Worm (Caenorhabditis elegans): ENCODE results near the gene dhhc-5.
A peak's percentile ranks its signal among the peaks of the same experiment; 100 is the strongest.

Gene dhhc-5

ce11 chrIII:6857390-6857848 is 8.6 kb upstream of the dhhc-5 start (continued):
- TF ChIP-seq fkh-4 (tag; optimal IDR thresholded peaks at IDR 0.05; ENCODE audit: borderline replicate concordance) (no peak), lsy-2 (tag; optimal IDR thresholded peaks at IDR 0.05) (peak; percentile 33 to 72), sup-37 (GFP tag; optimal IDR thresholded peaks at IDR 0.05) (no peak), C04F5.9 (tag; optimal IDR thresholded peaks at IDR 0.05) (no peak), ztf-11 (tag; optimal IDR thresholded peaks at IDR 0.05) (no peak), tlp-1 (tag; optimal IDR thresholded peaks at IDR 0.05) (no peak), pqm-1 (tag; optimal IDR thresholded peaks at IDR 0.05) (no peak), ceh-63 (GFP tag; optimal IDR thresholded peaks at IDR 0.05) (no peak), dpl-1 (GFP tag; optimal IDR thresholded peaks at IDR 0.05) (peak; percentile 36 to 45 (median 40)), lin-14 (GFP tag; optimal IDR thresholded peaks at IDR 0.05) (peak; percentile 83), nhr-90 (tag; optimal IDR thresholded peaks at IDR 0.05; ENCODE audit: poor library complexity) (peak; percentile 34), mdl-1 (tag; optimal IDR thresholded peaks at IDR 0.05) (peak in 1 of 2 experiments; percentile 56), sptf-1 (tag; optimal IDR thresholded peaks at IDR 0.05) (no peak), ces-1 (GFP tag; optimal IDR thresholded peaks at IDR 0.05) (no peak), fkh-10 (GFP tag; optimal IDR thresholded peaks at IDR 0.05) (no peak), nhr-71 (tag; optimal IDR thresholded peaks at IDR 0.05) (peak; percentile 70), hlh-4 (tag; optimal IDR thresholded peaks at IDR 0.05) (no peak), lin-15B (tag; optimal IDR thresholded peaks at IDR 0.05) (no peak), blmp-1 (tag; optimal IDR thresholded peaks at IDR 0.05) (peak; percentile 92), F16B12.6 (tag; optimal IDR thresholded peaks at IDR 0.05) (no peak), ceh-88 (GFP tag; IDR thresholded peaks at IDR 0.05) (no peak), grh-1 (GFP tag; IDR thresholded peaks at IDR 0.05) (no peak), lin-39 (tag; optimal IDR thresholded peaks at IDR 0.05) (no peak), mef-2 (tag; optimal IDR thresholded peaks at IDR 0.05) (no peak), dsc-1 (tag; optimal IDR thresholded peaks at IDR 0.05) (no peak), nhr-28 (tag; optimal IDR thresholded peaks at IDR 0.05) (no peak), ceh-90 (tag; optimal IDR thresholded peaks at IDR 0.05) (no peak), elt-3 (tag; optimal IDR thresholded peaks at IDR 0.05) (peak in 2 of 6 experiments; percentile 1 to 51), isw-1 (GFP tag; IDR thresholded peaks at IDR 0.05) (no peak), nhr-11 (tag; optimal IDR thresholded peaks at IDR 0.05) (no peak), nhr-47 (tag; optimal IDR thresholded peaks at IDR 0.05) (peak; percentile 5), pag-3 (tag; optimal IDR thresholded peaks at IDR 0.05; ENCODE audit: borderline replicate concordance, insufficient read depth) (no peak), ets-5 (GFP tag; IDR thresholded peaks at IDR 0.05) (no peak), irx-1 (tag; optimal IDR thresholded peaks at IDR 0.05) (no peak), unc-98 (GFP tag; IDR thresholded peaks at IDR 0.05) (no peak), aly-2 (tag; optimal IDR thresholded peaks at IDR 0.05) (no peak), fos-1 (tag; optimal IDR thresholded peaks at IDR 0.05) (no peak), ceh-8 (GFP tag; optimal IDR thresholded peaks at IDR 0.05) (no peak), xbp-1 (tag; optimal IDR thresholded peaks at IDR 0.05) (peak; percentile 29), mep-1 (tag; optimal IDR thresholded peaks at IDR 0.05) (peak; percentile 76), lin-13 (GFP tag; optimal IDR thresholded peaks at IDR 0.05) (no peak), unc-30 (tag; optimal IDR thresholded peaks at IDR 0.05) (no peak), pax-3 (tag; optimal IDR thresholded peaks at IDR 0.05) (no peak), nhr-12 (tag; optimal IDR thresholded peaks at IDR 0.05) (no peak), jun-1 (tag; optimal IDR thresholded peaks at IDR 0.05) (no peak), unc-86 (tag; optimal IDR thresholded peaks at IDR 0.05) (no peak), tbx-2 (tag; optimal IDR thresholded peaks at IDR 0.05) (peak; percentile 40), nhr-77 (tag; optimal IDR thresholded peaks at IDR 0.05) (no peak), ceh-82 (tag; optimal IDR thresholded peaks at IDR 0.05) (peak in 1 of 3 experiments; percentile 9), nhr-237 (tag; optimal IDR thresholded peaks at IDR 0.05) (no peak), zip-4 (GFP tag; optimal IDR thresholded peaks at IDR 0.05) (no peak)
